Worm (Caenorhabditis elegans): Measurements from ENCODE around the gene eng-1.

eng-1 gene

ce11 chrIII:5886893-5887292, 18.6 kb upstream of the eng-1 start, which contains the start of gene C28H8.7:
TSS of gene C28H8.7 (minus strand) at chrIII:5886993.
- no peak for TF ChIP-seq pha-4 (tag; optimal IDR thresholded peaks at IDR 0.05)
- no peak for TF ChIP-seq unc-55 (GFP tag; optimal IDR thresholded peaks at IDR 0.05)
- no peak for TF ChIP-seq ztf-16 (tag; optimal IDR thresholded peaks at IDR 0.05)
- no peak for TF ChIP-seq ceh-48 (tag; optimal IDR thresholded peaks at IDR 0.05)
- TF ChIP-seq tbx-7 (tag; optimal IDR thresholded peaks at IDR 0.05) = no peak
- TF ChIP-seq unc-86 (tag; optimal IDR thresholded peaks at IDR 0.05) = no peak
- no peak for TF ChIP-seq pax-1 (tag; optimal IDR thresholded peaks at IDR 0.05)
- TF ChIP-seq dve-1 (tag; optimal IDR thresholded peaks at IDR 0.05) = no peak
- no peak for TF ChIP-seq hlh-30 (tag; optimal IDR thresholded peaks at IDR 0.05; ENCODE audit: insufficient read depth)
- no peak for TF ChIP-seq mec-3 (tag; optimal IDR thresholded peaks at IDR 0.05; ENCODE audit: borderline replicate concordance)
- TF ChIP-seq pqm-1 (tag; optimal IDR thresholded peaks at IDR 0.05) = no peak
- TF ChIP-seq ama-1 (optimal IDR thresholded peaks at IDR 0.05) = no peak
- no peak for TF ChIP-seq gmeb-2 (tag; optimal IDR thresholded peaks at IDR 0.05)
- no peak for TF ChIP-seq ceh-45 (GFP tag; IDR thresholded peaks at IDR 0.05)
- no peak for TF ChIP-seq ceh-22 (tag; optimal IDR thresholded peaks at IDR 0.05)
- TF ChIP-seq sox-2 (GFP tag; IDR thresholded peaks at IDR 0.05) = no peak

- TF ChIP-seq ceh-19 (GFP tag; optimal IDR thresholded peaks at IDR 0.05) (no peak), dve-1 (tag; optimal IDR thresholded peaks at IDR 0.05) (no peak), dmd-4 (tag; optimal IDR thresholded peaks at IDR 0.05; ENCODE audit: borderline replicate concordance) (no peak), fkh-6 (tag; optimal IDR thresholded peaks at IDR 0.05) (no peak), hlh-15 (tag; optimal IDR thresholded peaks at IDR 0.05) (no peak), pat-9 (tag; optimal IDR thresholded peaks at IDR 0.05) (no peak), elt-2 (tag; optimal IDR thresholded peaks at IDR 0.05) (no peak), ceh-2 (tag; optimal IDR thresholded peaks at IDR 0.05) (no peak), nhr-232 (tag; optimal IDR thresholded peaks at IDR 0.05) (no peak), mec-3 (tag; optimal IDR thresholded peaks at IDR 0.05; ENCODE audit: borderline replicate concordance) (no peak), gmeb-2 (tag; optimal IDR thresholded peaks at IDR 0.05) (no peak), nhr-11 (tag; optimal IDR thresholded peaks at IDR 0.05) (no peak), F13H6.1 (tag; optimal IDR thresholded peaks at IDR 0.05) (no peak), madf-2 (tag; optimal IDR thresholded peaks at IDR 0.05) (no peak), unc-55 (GFP tag; optimal IDR thresholded peaks at IDR 0.05) (no peak), ttx-3 (tag; optimal IDR thresholded peaks at IDR 0.05) (no peak), ceh-14 (tag; optimal IDR thresholded peaks at IDR 0.05) (no peak)
Measured at ce11 chrIII:5884459-5884858, 16.2 kb upstream of the eng-1 start.

DNA sequence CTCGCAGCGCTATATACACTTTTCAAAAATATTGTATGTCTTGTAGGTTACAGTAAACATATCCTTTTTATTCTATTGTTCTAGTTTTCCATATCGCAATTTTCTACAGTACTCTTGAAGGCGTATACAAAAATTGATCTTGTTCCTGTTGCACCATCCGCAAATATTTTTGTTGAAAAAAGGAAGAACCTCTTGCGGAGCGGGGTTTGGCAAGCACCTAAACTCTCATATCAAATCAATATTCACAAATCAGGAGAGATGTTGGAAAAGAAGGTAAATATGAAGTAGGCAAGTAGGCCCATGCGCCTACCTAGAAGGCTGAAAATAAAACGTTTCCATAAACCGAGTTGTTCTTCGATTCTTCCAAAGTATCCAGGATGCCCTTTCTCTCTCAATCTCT, 15.7 kb upstream of the eng-1 start, which contains the start of gene C28H8.5:
TSS of gene C28H8.5 (plus strand) at position 301 of the 400 bp plus-strand sequence.
- no peak for TF ChIP-seq C38D4.7 (GFP tag; optimal IDR thresholded peaks at IDR 0.05)
- no peak for TF ChIP-seq K09A11.1 (tag; optimal IDR thresholded peaks at IDR 0.05; ENCODE audit: insufficient read depth)
- no peak for TF ChIP-seq unc-3 (GFP tag; conservative IDR thresholded peaks at IDR 0.05)
- no peak for TF ChIP-seq unc-3 (tag; optimal IDR thresholded peaks at IDR 0.05)
- TF ChIP-seq ceh-19 (GFP tag; optimal IDR thresholded peaks at IDR 0.05) = no peak
- no peak for TF ChIP-seq ceh-24 (tag; optimal IDR thresholded peaks at IDR 0.05)
- no peak for TF ChIP-seq F13H6.1 (tag; optimal IDR thresholded peaks at IDR 0.05)
- no peak for TF ChIP-seq zip-5 (tag; optimal IDR thresholded peaks at IDR 0.05)
- no peak for TF ChIP-seq mec-3 (tag; optimal IDR thresholded peaks at IDR 0.05; ENCODE audit: borderline replicate concordance)
- TF ChIP-seq ceh-9 (tag; optimal IDR thresholded peaks at IDR 0.05) = no peak
- no peak for TF ChIP-seq ceh-14 (tag; optimal IDR thresholded peaks at IDR 0.05)
- no peak for TF ChIP-seq madf-2 (tag; optimal IDR thresholded peaks at IDR 0.05)
- no peak for TF ChIP-seq hlh-6 (tag; optimal IDR thresholded peaks at IDR 0.05)
- no peak for TF ChIP-seq pha-2 (tag; optimal IDR thresholded peaks at IDR 0.05)

DNA sequence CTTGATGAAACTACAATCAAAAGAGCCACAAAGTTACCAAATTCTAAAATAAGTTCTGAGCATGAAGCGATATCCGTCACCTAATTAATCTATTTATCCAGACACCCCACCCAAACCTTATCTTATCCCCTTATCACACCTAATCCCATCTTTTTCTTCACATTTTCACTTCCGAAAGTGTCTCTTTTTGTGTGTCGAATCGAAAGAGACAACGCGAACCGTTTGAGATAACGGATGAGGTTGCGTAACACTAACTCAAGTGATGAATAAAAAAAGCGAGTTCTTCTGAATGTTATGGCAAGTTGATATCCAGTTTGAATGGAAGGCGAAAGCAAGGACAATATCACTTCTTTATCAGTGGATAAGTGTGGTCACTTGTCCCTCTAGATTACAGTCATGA, 15.2 kb upstream of the eng-1 start:
- TF ChIP-seq eyg-1 (tag; optimal IDR thresholded peaks at IDR 0.05) (no peak), hlh-15 (tag; optimal IDR thresholded peaks at IDR 0.05) (no peak), ets-4 (tag; optimal IDR thresholded peaks at IDR 0.05) (no peak), sdc-2 (tag; optimal IDR thresholded peaks at IDR 0.05) (no peak)

All from whole organism, late embryonic.